Worm (Caenorhabditis elegans) whole organism, L4 larva: ENCODE data around the gene ceh-58.

Source experiments
- D1046.2 ChIP-seq: fragments of 200-800 bp; sonication (Bioruptor generic); IDR thresholded peaks from 2 replicates; pipeline ENCODE4 v1.3.6; 2022; ENCODE audit warnings: missing genetic modification characterization, missing compliant biosample characterization
- F44E2.7 ChIP-seq: fragments of 200-800 bp; sonication (Bioruptor generic); IDR thresholded peaks from 2 replicates; pipeline ENCODE4 v2.1.2; 2022; ENCODE audit warnings: missing genetic modification characterization, missing compliant biosample characterization
- T26A8.4 ChIP-seq: fragments of 200-800 bp; sonication (Bioruptor generic); IDR thresholded peaks from 2 replicates; pipeline ENCODE4 v1.3.6; 2022; ENCODE audit warnings: missing genetic modification characterization, missing compliant biosample characterization
- Y48G9A.11 ChIP-seq: fragments of 200-800 bp; sonication (Bioruptor generic); IDR thresholded peaks from 2 replicates; pipeline ENCODE4 v1.3.6; 2022; ENCODE audit warnings: missing genetic modification reagents, missing genetic modification characterization, missing compliant biosample characterization
- Y5F2A.4 ChIP-seq: fragments of 200-800 bp; sonication (Bioruptor generic); optimal IDR thresholded peaks from 2 replicates; lab custom pipeline; 2018; ENCODE audit warnings: mild to moderate bottlenecking, missing genetic modification characterization, missing compliant biosample characterization
- Y75B8A.6 ChIP-seq: fragments of 200-800 bp; sonication (Bioruptor generic); IDR thresholded peaks from 2 replicates; pipeline ENCODE4 v1.3.6; 2022; ENCODE audit warnings: missing genetic modification reagents, missing genetic modification characterization, missing compliant biosample characterization
- aha-1 ChIP-seq: fragments of 150-350 bp; peaks from one replicate; lab custom pipeline; 2014; ENCODE audit warnings: missing biosample characterization, missing genetic modification characterization
- aly-2 ChIP-seq: sonication (generic microtip); optimal IDR thresholded peaks from 2 replicates; lab custom pipeline; 2018; ENCODE audit warnings: missing biosample characterization, missing genetic modification characterization
- ama-1 ChIP-seq: fragments of 150-350 bp; optimal IDR thresholded peaks from 2 replicates; lab custom pipeline; 2014; ENCODE audit warnings: inconsistent platforms, mixed read lengths
- ceh-28 ChIP-seq: fragments of 150-350 bp; optimal IDR thresholded peaks from 2 replicates; lab custom pipeline; 2014; ENCODE audit warnings: missing biosample characterization, missing genetic modification reagents, missing genetic modification characterization
- ceh-82 ChIP-seq: sonication (generic microtip); optimal IDR thresholded peaks from 2 replicates; lab custom pipeline; 2017; ENCODE audit warnings: missing biosample characterization, missing genetic modification characterization
- daf-16 ChIP-seq, 3 experiments: sonication (generic microtip); optimal IDR thresholded peaks; 2 replicates each; lab custom pipeline; 2016 to 2017; ENCODE audit warnings: missing genetic modification characterization in 3 of 3, missing genetic modification reagents in 3 of 3, mild to moderate bottlenecking in 2 of 3, missing compliant biosample characterization in 2 of 3, missing biosample characterization in 1 of 3, moderate library complexity in 1 of 3
- daf-19 ChIP-seq: fragments of 200-800 bp; sonication (Bioruptor generic); conservative IDR thresholded peaks from 2 replicates; pipeline ENCODE4 v1.3.6; 2022; ENCODE audit warnings: missing genetic modification characterization, missing compliant biosample characterization
- dmd-9 ChIP-seq: fragments of 200-800 bp; sonication (Bioruptor generic); IDR thresholded peaks from 2 replicates; pipeline ENCODE4 v1.3.6; 2022; ENCODE audit warnings: missing genetic modification reagents, missing genetic modification characterization, missing compliant biosample characterization
- gei-8 ChIP-seq: fragments of 200-800 bp; sonication (Bioruptor generic); optimal IDR thresholded peaks from 2 replicates; lab custom pipeline; 2018; ENCODE audit warnings: mild to moderate bottlenecking, missing genetic modification characterization, missing compliant biosample characterization
- hlh-30 ChIP-seq: sonication (generic microtip); optimal IDR thresholded peaks from 2 replicates; lab custom pipeline; 2017; ENCODE audit warnings: antibody characterized with exemption, mild to moderate bottlenecking, missing genetic modification characterization, missing compliant biosample characterization; ENCODE audit not compliant: insufficient read depth
- lim-7 ChIP-seq: fragments of 200-800 bp; sonication (Bioruptor generic); IDR thresholded peaks from 2 replicates; pipeline ENCODE4 v1.3.6; 2022; ENCODE audit warnings: missing genetic modification characterization, missing compliant biosample characterization
- lin-38 ChIP-seq: fragments of 200-800 bp; sonication (Bioruptor generic); IDR thresholded peaks from 2 replicates; pipeline ENCODE4 v1.3.6; 2022; ENCODE audit warnings: missing genetic modification reagents, missing genetic modification characterization, missing compliant biosample characterization
- lsy-2 ChIP-seq, 2 experiments: fragments of 150-350 bp in 1 of 2; sonication (generic microtip) in 1 of 2; optimal IDR thresholded peaks; 2 replicates each; lab custom pipeline; 2014 to 2017; ENCODE audit warnings: missing biosample characterization in 2 of 2, missing genetic modification characterization in 2 of 2
- mdt-29 ChIP-seq: fragments of 200-800 bp; sonication (Bioruptor generic); IDR thresholded peaks from 2 replicates; pipeline ENCODE4 v1.3.6; 2022; ENCODE audit warnings: missing genetic modification reagents, missing genetic modification characterization, missing compliant biosample characterization
- mes-2 ChIP-seq: sonication (generic microtip); optimal IDR thresholded peaks from 2 replicates; lab custom pipeline; 2016; ENCODE audit warnings: missing genotype, mild to moderate bottlenecking, missing genetic modification characterization, missing compliant biosample characterization; ENCODE audit not compliant: poor library complexity, severe bottlenecking
- nhr-102 ChIP-seq: sonication (generic microtip); optimal IDR thresholded peaks from 2 replicates; lab custom pipeline; 2016; ENCODE audit warnings: mild to moderate bottlenecking, missing genetic modification characterization, moderate library complexity, missing compliant biosample characterization
- nhr-111 ChIP-seq: fragments of 200-800 bp; sonication (Bioruptor generic); optimal IDR thresholded peaks from 2 replicates; lab custom pipeline; 2018; ENCODE audit warnings: mild to moderate bottlenecking, missing genetic modification characterization, missing compliant biosample characterization
- nhr-41 ChIP-seq: fragments of 200-800 bp; sonication (Bioruptor generic); IDR thresholded peaks from 2 replicates; pipeline ENCODE4 v1.3.6; 2022; ENCODE audit warnings: missing genetic modification reagents, missing genetic modification characterization, missing compliant biosample characterization
- nhr-48 ChIP-seq: sonication (generic microtip); optimal IDR thresholded peaks from 2 replicates; lab custom pipeline; 2016; ENCODE audit warnings: mild to moderate bottlenecking, missing genetic modification characterization, missing compliant biosample characterization
- nhr-6 ChIP-seq: fragments of 150-350 bp; optimal IDR thresholded peaks from 2 replicates; lab custom pipeline; 2014; ENCODE audit warnings: missing biosample characterization, missing genetic modification characterization
- nhr-76 ChIP-seq: fragments of 150-350 bp; optimal IDR thresholded peaks from 2 replicates; lab custom pipeline; 2014; ENCODE audit warnings: missing biosample characterization, missing genetic modification characterization
- nhr-77 ChIP-seq: fragments of 150-350 bp; optimal IDR thresholded peaks from 2 replicates; lab custom pipeline; 2014; ENCODE audit warnings: missing biosample characterization, missing genetic modification characterization
- pha-4 ChIP-seq, 2 experiments: fragments of 150-350 bp in 1 of 2; fragments of 200-800 bp in 1 of 2; sonication (Bioruptor generic) in 1 of 2; IDR thresholded peaks in 1 of 2; optimal IDR thresholded peaks in 1 of 2; 2 replicates each; pipeline versions ENCODE4 v1.3.6 to Lab custom; 2014 to 2022; ENCODE audit warnings: missing genetic modification characterization in 2 of 2, missing genetic modification reagents in 2 of 2, missing biosample characterization in 1 of 2, missing compliant biosample characterization in 1 of 2
- php-3 ChIP-seq: fragments of 200-800 bp; sonication (Bioruptor generic); IDR thresholded peaks from 2 replicates; pipeline ENCODE4 v1.3.6; 2022; ENCODE audit warnings: missing genetic modification reagents, missing genetic modification characterization, missing compliant biosample characterization
- sdz-12 ChIP-seq: fragments of 200-800 bp; sonication (Bioruptor generic); optimal IDR thresholded peaks from 2 replicates; lab custom pipeline; 2018; ENCODE audit warnings: mild to moderate bottlenecking, missing genetic modification characterization, missing compliant biosample characterization
- set-16 ChIP-seq: fragments of 200-800 bp; sonication (Bioruptor generic); IDR thresholded peaks from 2 replicates; pipeline ENCODE4 v1.3.6; 2022; ENCODE audit warnings: missing genetic modification reagents, missing genetic modification characterization, missing compliant biosample characterization
- snpc-1.2 ChIP-seq: fragments of 200-800 bp; sonication (Bioruptor generic); IDR thresholded peaks from 2 replicates; pipeline ENCODE4 v1.3.6; 2022; ENCODE audit warnings: missing genetic modification reagents, missing genetic modification characterization, missing compliant biosample characterization
- spr-3 ChIP-seq: fragments of 200-800 bp; sonication (Bioruptor generic); optimal IDR thresholded peaks from 2 replicates; lab custom pipeline; 2018; ENCODE audit warnings: mild to moderate bottlenecking, missing genetic modification characterization, missing compliant biosample characterization
- tag-97 ChIP-seq: fragments of 200-800 bp; sonication (Bioruptor generic); IDR thresholded peaks from 2 replicates; pipeline ENCODE4 v1.3.6; 2022; ENCODE audit warnings: missing genetic modification characterization, missing compliant biosample characterization
- tra-1 ChIP-seq: fragments of 200-800 bp; sonication (Bioruptor generic); IDR thresholded peaks from 2 replicates; pipeline ENCODE4 v1.3.6; 2022; ENCODE audit warnings: missing genetic modification reagents, missing genetic modification characterization, missing compliant biosample characterization
- unc-130 ChIP-seq: sonication (generic microtip); optimal IDR thresholded peaks from 2 replicates; lab custom pipeline; 2016; ENCODE audit warnings: missing genetic modification reagents, missing genetic modification characterization, missing compliant biosample characterization
- zfp-2 ChIP-seq: sonication (generic microtip); optimal IDR thresholded peaks from 2 replicates; lab custom pipeline; 2016; ENCODE audit warnings: mild to moderate bottlenecking, missing genetic modification characterization, missing compliant biosample characterization
- zfp-3 ChIP-seq: fragments of 200-800 bp; sonication (Bioruptor generic); conservative IDR thresholded peaks from 2 replicates; pipeline ENCODE4 v1.3.6; 2022; ENCODE audit warnings: missing genetic modification reagents, missing genetic modification characterization, missing compliant biosample characterization
- zip-11 ChIP-seq: fragments of 200-800 bp; sonication (Bioruptor generic); IDR thresholded peaks from 2 replicates; pipeline ENCODE4 v1.3.6; 2022; ENCODE audit warnings: missing genetic modification characterization, missing compliant biosample characterization
- zip-2 ChIP-seq: fragments of 150-350 bp; optimal IDR thresholded peaks from 2 replicates; lab custom pipeline; 2014; ENCODE audit warnings: missing biosample characterization, missing genetic modification characterization

Gene ceh-58

DNA sequence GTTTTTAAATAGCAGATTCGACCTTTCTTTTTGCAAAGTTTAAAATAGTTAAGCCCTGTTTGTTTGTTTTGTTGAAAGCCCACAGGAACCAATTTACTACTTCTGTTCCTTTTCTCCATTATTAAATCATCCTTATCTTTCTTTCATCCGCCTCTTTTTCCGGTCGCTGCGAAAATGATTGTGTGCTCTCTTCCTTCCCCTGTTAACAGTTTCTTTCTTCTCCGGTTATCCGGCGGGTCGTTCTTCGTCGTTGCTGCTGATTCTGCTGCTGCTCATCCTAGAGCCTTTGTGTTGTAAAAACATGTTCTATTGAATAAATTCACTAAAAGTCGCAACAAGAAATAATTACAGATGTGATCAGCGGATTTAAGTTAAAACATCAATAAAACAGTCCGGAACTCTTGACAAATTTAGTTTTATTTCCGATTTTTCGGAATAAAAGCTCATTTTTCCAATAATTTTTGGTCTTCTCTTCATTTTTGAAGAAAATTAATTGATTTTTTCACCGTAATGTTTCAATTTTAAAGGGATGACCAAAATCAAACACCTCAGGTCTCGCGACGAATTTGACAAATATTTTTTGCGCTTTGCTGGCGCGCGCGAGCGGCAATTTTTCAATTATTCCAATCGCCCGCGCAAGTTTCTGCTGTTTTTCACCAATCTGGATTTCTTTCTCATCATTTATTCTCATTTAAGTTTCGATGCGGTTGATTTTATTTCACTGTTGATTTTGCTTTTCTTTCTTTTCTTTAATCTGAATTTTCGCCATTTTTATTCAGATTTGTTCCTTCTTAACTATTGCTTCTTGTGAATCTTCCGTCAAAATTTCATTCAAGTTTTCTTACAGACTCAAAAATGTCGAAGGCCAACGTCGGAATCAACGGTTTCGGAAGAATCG, 24.1 kb upstream of the ceh-58 start, which contains the start of gene gpd-1:
Gene gpd-1 (plus strand): TSS at position 848 of the 898 bp plus-strand sequence.
- TF ChIP-seq gei-8 (GFP tag; lab: Kevin White, UChicago) (peak; percentile 41), spr-3 (GFP tag; lab: Kevin White, UChicago) (peak; percentile 19), zip-11 (GFP tag; lab: Robert Waterston, UW) (no peak), zfp-3 (GFP tag; lab: Robert Waterston, UW) (peak; percentile 57; the same call in 1 of the 2 replicates), mes-2 (tag; lab: Kevin White, UChicago) (peak; percentile 6), T26A8.4 (0 out of 2 replicates have a peak, but pooled peaks have one; percentile 12), dmd-9 (GFP tag; lab: Robert Waterston, UW) (no peak), pha-4 (GFP tag; IDR thresholded peaks at IDR 0.05; lab: Robert Waterston, UW) (no peak), pha-4 (tag; optimal IDR thresholded peaks at IDR 0.05; lab: Kevin White, UChicago) (no peak), snpc-1.2 (0 out of 2 replicates have a peak, but pooled peaks have one; percentile 11), unc-130 (GFP tag; lab: Kevin White, UChicago) (peak; percentile 85), sdz-12 (GFP tag; lab: Kevin White, UChicago) (peak; percentile 3), lin-38 (GFP tag; lab: Robert Waterston, UW) (peak; percentile 73), nhr-102 (peak; percentile 45), php-3 (GFP tag; lab: Robert Waterston, UW) (0 out of 2 replicates have a peak, but pooled peaks have one; percentile 13), lsy-2 (tag; optimal IDR thresholded peaks at IDR 0.05; lab: Kevin White, UChicago) (no peak), daf-16 (GFP tag; optimal IDR thresholded peaks at IDR 0.05; lab: Kevin White, UChicago) (no peak), daf-16 (tag; optimal IDR thresholded peaks at IDR 0.05; lab: Kevin White, UChicago) (peak; percentile 4), ama-1 (lab: Kevin White, UChicago) (peak; percentile 74), nhr-48 (tag; lab: Kevin White, UChicago) (peak; percentile 32), D1046.2 (GFP tag; lab: Robert Waterston, UW) (0 out of 2 replicates have a peak, but pooled peaks have one; percentile 59), Y48G9A.11 (peak; percentile 61; the same call in 1 of the 2 replicates), nhr-41 (GFP tag; lab: Robert Waterston, UW) (no peak)

DNA sequence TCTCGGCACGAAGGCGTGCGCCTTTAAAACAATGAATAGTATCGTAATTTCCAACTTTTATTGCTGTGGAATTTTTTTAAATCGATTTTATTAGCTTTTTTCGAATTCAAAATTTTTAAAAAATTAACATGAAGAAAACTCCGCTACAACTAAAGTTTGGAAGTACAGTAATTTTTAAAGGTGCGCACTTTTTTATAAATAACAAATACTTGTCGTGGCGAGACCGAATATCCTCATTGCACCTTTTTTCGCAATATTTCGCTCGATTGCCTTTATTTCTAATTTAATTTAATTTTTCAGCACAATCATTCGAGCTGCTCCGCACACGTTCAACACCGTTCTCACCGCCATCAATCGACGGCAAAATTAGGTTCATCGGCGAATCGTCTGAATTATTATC, 21.5 kb upstream of the ceh-58 start, which contains the start of the genes T09F3.2 and T09F3.7:
Gene T09F3.2 (plus strand): TSS at position 301 of the 400 bp plus-strand sequence.
Gene T09F3.7 (plus strand): TSS at position 315 of the 400 bp plus-strand sequence.
- TF ChIP-seq aha-1 (tag; lab: Kevin White, UChicago) (peak; percentile 5), daf-16 (GFP tag; optimal IDR thresholded peaks at IDR 0.05; lab: Kevin White, UChicago) (no peak), daf-16 (tag; optimal IDR thresholded peaks at IDR 0.05; lab: Kevin White, UChicago) (peak; percentile 1), ceh-28 (no peak)

- no peak for TF ChIP-seq mdt-29
- no peak for TF ChIP-seq Y48G9A.11
- TF ChIP-seq nhr-111 (GFP tag; lab: Kevin White, UChicago) = no peak
- no peak for TF ChIP-seq zip-2
- no peak for TF ChIP-seq Y75B8A.6 (GFP tag; lab: Robert Waterston, UW)
- peak in 1 of 2 experiments; percentile 58 for TF ChIP-seq lsy-2 (tag; optimal IDR thresholded peaks at IDR 0.05; lab: Kevin White, UChicago)
- TF ChIP-seq ceh-82 = no peak
- no peak for TF ChIP-seq set-16 (GFP tag; lab: Robert Waterston, UW)
- TF ChIP-seq nhr-76 (tag; lab: Kevin White, UChicago) = no peak
- no peak for TF ChIP-seq F44E2.7 (GFP tag; lab: Robert Waterston, UW)
- TF ChIP-seq Y5F2A.4 (GFP tag; lab: Kevin White, UChicago) = no peak
- no peak for TF ChIP-seq daf-19
- TF ChIP-seq D1046.2 (GFP tag; lab: Robert Waterston, UW) = no peak
- TF ChIP-seq zfp-2 (tag; lab: Kevin White, UChicago) = no peak
- TF ChIP-seq nhr-6 = peak; percentile 80
- TF ChIP-seq daf-16 (GFP tag; optimal IDR thresholded peaks at IDR 0.05; lab: Kevin White, UChicago) = peak in 1 of 2 experiments; percentile 52
- peak; percentile 80 for TF ChIP-seq daf-16 (tag; optimal IDR thresholded peaks at IDR 0.05; lab: Kevin White, UChicago)
- no peak for TF ChIP-seq tra-1 (GFP tag; lab: Robert Waterston, UW)
- TF ChIP-seq tag-97 (GFP tag; lab: Robert Waterston, UW) = no peak
- TF ChIP-seq nhr-77 (tag; lab: Kevin White, UChicago) = peak; percentile 65
- no peak for TF ChIP-seq spr-3 (GFP tag; lab: Kevin White, UChicago)
- 0 out of 2 replicates have a peak, but pooled peaks have one; percentile 8 for TF ChIP-seq T26A8.4
- TF ChIP-seq aly-2 = no peak
- peak; percentile 96 for TF ChIP-seq hlh-30 (tag; lab: Kevin White, UChicago)
- TF ChIP-seq lim-7 (GFP tag; lab: Robert Waterston, UW) = no peak
- TF ChIP-seq ceh-28 = no peak
- no peak for TF ChIP-seq dmd-9 (GFP tag; lab: Robert Waterston, UW)
These were observed 20.9 kb upstream of the ceh-58 start for ce11 chrII:10390250-10390821.
